Worm (Caenorhabditis elegans): ENCODE data around the gene F13A2.2.

The F13A2.2 gene

ce11 chrV:4372986-4373385 lies 11.4 kb downstream of the F13A2.2 start:
- TF ChIP-seq W03F9.2 (tag; optimal IDR thresholded peaks at IDR 0.05), result no peak
- no peak for TF ChIP-seq dao-5 (tag; optimal IDR thresholded peaks at IDR 0.05)
- TF ChIP-seq him-1 (tag; optimal IDR thresholded peaks at IDR 0.05), result no peak

ce11 chrV:4371309-4371933 lies 13.0 kb downstream of the F13A2.2 start, which contains the start of the genes gmpr-1 and fipp-1:
Gene gmpr-1, minus strand, starts transcription at chrV:4371383.
Gene fipp-1, plus strand, starts transcription at chrV:4371807.
- TF ChIP-seq him-1 (tag; optimal IDR thresholded peaks at IDR 0.05) (no peak), dao-5 (tag; optimal IDR thresholded peaks at IDR 0.05) (no peak), W03F9.2 (tag; optimal IDR thresholded peaks at IDR 0.05) (peak; percentile 6)

- TF ChIP-seq him-1 (tag; optimal IDR thresholded peaks at IDR 0.05), result no peak
- no peak for TF ChIP-seq W03F9.2 (tag; optimal IDR thresholded peaks at IDR 0.05)
- TF ChIP-seq dao-5 (tag; optimal IDR thresholded peaks at IDR 0.05), result no peak
Measured at ce11 chrV:4370515-4370914, 13.9 kb downstream of the F13A2.2 start.

DNA sequence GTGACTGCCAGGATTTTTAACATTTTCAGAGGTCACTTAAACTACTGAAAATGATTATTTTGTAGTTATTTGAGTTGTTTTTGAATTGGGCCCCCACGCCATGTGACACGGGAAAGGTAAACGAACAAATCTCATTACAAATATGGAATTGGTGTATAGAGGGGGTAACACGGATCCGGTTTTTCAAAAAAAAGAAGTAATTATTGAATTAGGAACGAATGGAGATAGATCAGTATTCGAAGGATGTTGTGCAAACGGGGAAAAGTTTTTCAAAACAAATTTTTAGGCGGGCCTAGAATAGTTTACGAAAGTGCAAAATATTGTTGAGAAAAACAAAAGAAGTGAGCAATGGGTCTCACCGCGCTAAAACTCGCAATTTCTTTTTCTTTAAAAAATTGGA lies 17.9 kb downstream of the F13A2.2 start, which contains the start of gene F32D1.11:
Gene F32D1.11 (minus strand): TSS at position 101 of the 400 bp plus-strand sequence.
- TF ChIP-seq him-1 (tag; optimal IDR thresholded peaks at IDR 0.05), result no peak
- TF ChIP-seq W03F9.2 (tag; optimal IDR thresholded peaks at IDR 0.05), result no peak
- no peak for TF ChIP-seq dao-5 (tag; optimal IDR thresholded peaks at IDR 0.05)

ce11 chrV:4364517-4364916 lies 19.9 kb downstream of the F13A2.2 start, which contains the start of gene grl-13:
Gene grl-13, minus strand, starts transcription at chrV:4364617.
- TF ChIP-seq him-1 (tag; optimal IDR thresholded peaks at IDR 0.05) (no peak), W03F9.2 (tag; optimal IDR thresholded peaks at IDR 0.05) (no peak), dao-5 (tag; optimal IDR thresholded peaks at IDR 0.05) (no peak)

ce11 chrV:4361505-4361904 lies 22.9 kb downstream of the F13A2.2 start, which contains the start of gene F32D1.3:
Gene F32D1.3, minus strand, starts transcription at chrV:4361569.
- TF ChIP-seq him-1 (tag; optimal IDR thresholded peaks at IDR 0.05), result no peak
- TF ChIP-seq dao-5 (tag; optimal IDR thresholded peaks at IDR 0.05), result no peak
- no peak for TF ChIP-seq W03F9.2 (tag; optimal IDR thresholded peaks at IDR 0.05)

- no peak for TF ChIP-seq him-1 (tag; optimal IDR thresholded peaks at IDR 0.05)
- TF ChIP-seq W03F9.2 (tag; optimal IDR thresholded peaks at IDR 0.05), result no peak
- TF ChIP-seq dao-5 (tag; optimal IDR thresholded peaks at IDR 0.05), result no peak
Measured at ce11 chrV:4360018-4360417, 24.4 kb downstream of the F13A2.2 start.

- TF ChIP-seq W03F9.2 (tag; optimal IDR thresholded peaks at IDR 0.05) (no peak), him-1 (tag; optimal IDR thresholded peaks at IDR 0.05) (no peak), dao-5 (tag; optimal IDR thresholded peaks at IDR 0.05) (no peak)
Measured at ce11 chrV:4359127-4359526, 25.3 kb downstream of the F13A2.2 start.

- TF ChIP-seq W03F9.2 (tag; optimal IDR thresholded peaks at IDR 0.05), result no peak
Measured at ce11 chrV:4357369-4357768, 27.0 kb downstream of the F13A2.2 start.

ce11 chrV:4356047-4356612 lies 28.3 kb downstream of the F13A2.2 start:
- TF ChIP-seq W03F9.2 (tag; optimal IDR thresholded peaks at IDR 0.05), result no peak
- no peak for TF ChIP-seq him-1 (tag; optimal IDR thresholded peaks at IDR 0.05)
- TF ChIP-seq dao-5 (tag; optimal IDR thresholded peaks at IDR 0.05), result no peak

DNA sequence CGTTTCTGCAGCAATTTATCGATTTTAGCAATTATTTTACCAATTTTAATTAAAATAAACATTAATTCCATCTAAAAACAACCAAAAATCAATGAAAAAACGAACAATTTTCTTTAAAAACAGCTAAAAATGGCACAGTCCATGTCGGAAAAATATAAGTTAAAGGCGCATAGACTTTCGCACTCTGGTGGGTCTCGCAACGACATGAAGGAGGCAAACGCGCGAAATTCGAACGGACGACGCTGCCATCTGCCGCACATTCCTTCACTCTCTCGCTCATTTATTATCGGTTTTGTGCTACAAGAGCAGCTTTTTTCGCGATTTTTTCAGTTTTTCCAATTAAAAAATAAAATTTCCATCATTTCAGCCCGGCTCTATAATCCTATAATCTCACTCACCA lies 37.6 kb downstream of the F13A2.2 start, which contains the start of gene mcm-7:
Gene mcm-7 (plus strand): TSS at position 368 of the 400 bp plus-strand sequence.
- TF ChIP-seq dao-5 (tag; optimal IDR thresholded peaks at IDR 0.05) (no peak), him-1 (tag; optimal IDR thresholded peaks at IDR 0.05) (no peak), W03F9.2 (tag; optimal IDR thresholded peaks at IDR 0.05) (no peak)

ce11 chrV:4346325-4346724 lies 38.1 kb downstream of the F13A2.2 start, which contains the start of gene hpo-18:
Gene hpo-18, minus strand, starts transcription at chrV:4346425.
- no peak for TF ChIP-seq dao-5 (tag; optimal IDR thresholded peaks at IDR 0.05)
- TF ChIP-seq him-1 (tag; optimal IDR thresholded peaks at IDR 0.05), result no peak

DNA sequence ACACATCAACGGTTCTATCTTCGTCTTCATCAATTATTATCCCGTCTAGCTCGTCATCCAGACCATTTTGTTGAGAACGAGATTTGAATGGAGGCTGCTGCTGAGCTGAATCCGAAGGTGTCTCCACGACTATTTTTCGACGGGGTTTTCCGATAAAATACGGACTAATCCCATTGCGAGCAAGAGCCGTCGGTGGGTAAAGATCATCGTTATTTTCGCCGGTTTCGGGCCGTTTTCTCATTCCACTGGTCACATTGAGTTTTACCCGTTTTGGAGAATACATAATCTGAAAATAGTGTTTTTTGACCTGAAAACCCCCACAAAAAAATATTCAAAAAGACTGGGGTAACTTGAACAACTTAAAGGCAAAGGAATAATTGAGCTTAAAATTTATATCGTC lies 38.7 kb downstream of the F13A2.2 start, which contains the start of gene figl-1:
Gene figl-1 (minus strand): TSS at position 286 of the 400 bp plus-strand sequence.
- TF ChIP-seq him-1 (tag; optimal IDR thresholded peaks at IDR 0.05) (no peak), dao-5 (tag; optimal IDR thresholded peaks at IDR 0.05) (no peak), W03F9.2 (tag; optimal IDR thresholded peaks at IDR 0.05) (no peak)

DNA sequence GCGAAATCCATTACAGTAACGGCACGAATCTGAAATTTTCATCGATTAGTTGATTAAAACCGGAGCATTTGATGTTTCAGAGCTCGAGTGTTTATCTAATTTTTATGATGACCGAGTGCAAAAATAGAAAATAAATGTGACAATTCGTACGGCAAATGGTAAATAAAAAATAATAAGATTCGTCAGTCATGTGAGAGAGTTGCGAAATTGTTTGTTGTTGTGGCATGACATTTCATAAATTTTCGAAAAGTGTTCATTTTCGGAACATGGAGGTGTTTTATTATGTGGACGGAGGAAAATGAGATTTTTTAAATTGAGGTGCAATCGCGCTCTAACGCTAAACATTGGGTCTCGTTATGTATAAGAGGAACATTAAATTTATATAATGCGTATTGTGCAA lies 42.6 kb downstream of the F13A2.2 start:
- TF ChIP-seq W03F9.2 (tag; optimal IDR thresholded peaks at IDR 0.05) (no peak), him-1 (tag; optimal IDR thresholded peaks at IDR 0.05) (no peak), dao-5 (tag; optimal IDR thresholded peaks at IDR 0.05) (no peak)
